Fruit fly (Drosophila melanogaster): ENCODE measurements around the gene CG33635.
A peak's percentile ranks its signal among the peaks of the same experiment; 100 is the strongest.

Gene CG33635

dm6 chr2L:160581-161452 is 2.4 kb upstream of the CG33635 start (continued):
- no peak for TF ChIP-seq CG6654 (GFP tag; optimal IDR thresholded peaks at IDR 0.05)
- TF ChIP-seq shn (GFP tag; optimal IDR thresholded peaks at IDR 0.05) = no peak
- TF ChIP-seq en (GFP tag; optimal IDR thresholded peaks at IDR 0.05) = peak; percentile 19
- no peak for TF ChIP-seq Sin3A (optimal IDR thresholded peaks at IDR 0.05)
- TF ChIP-seq Mes4 (GFP tag; optimal IDR thresholded peaks at IDR 0.05) = peak; percentile 40
- no peak for TF ChIP-seq sima (GFP tag; optimal IDR thresholded peaks at IDR 0.05)
- no peak for TF ChIP-seq CG12942 (GFP tag; optimal IDR thresholded peaks at IDR 0.05)
- TF ChIP-seq NfI (GFP tag; optimal IDR thresholded peaks at IDR 0.05) = peak; percentile 18
- TF ChIP-seq danr (GFP tag; IDR thresholded peaks at IDR 0.05) = no peak
- TF ChIP-seq CG13775 (GFP tag; optimal IDR thresholded peaks at IDR 0.05) = no peak
- peak; percentile 55 for TF ChIP-seq psq (GFP tag; optimal IDR thresholded peaks at IDR 0.05)
- TF ChIP-seq CG7928 (GFP tag; optimal IDR thresholded peaks at IDR 0.05) = no peak
- peak; percentile 99 for TF ChIP-seq pros (GFP tag; optimal IDR thresholded peaks at IDR 0.05)
- TF ChIP-seq Doc3 (GFP tag; IDR thresholded peaks at IDR 0.05; ENCODE audit: partially characterized antibody) = no peak
- no peak for TF ChIP-seq CG33557 (GFP tag; optimal IDR thresholded peaks at IDR 0.05)
- TF ChIP-seq CG11560 (tag; IDR thresholded peaks at IDR 0.05) = no peak
- TF ChIP-seq BEAF-32 (GFP tag; optimal IDR thresholded peaks at IDR 0.05) = no peak
- TF ChIP-seq CG6791 (GFP tag; IDR thresholded peaks at IDR 0.05; ENCODE audit: partially characterized antibody) = no peak
- TF ChIP-seq slp2 (GFP tag; optimal IDR thresholded peaks at IDR 0.05) = no peak
- no peak for TF ChIP-seq sens-2 (GFP tag; IDR thresholded peaks at IDR 0.05)
- no peak for TF ChIP-seq CG9609 (GFP tag; optimal IDR thresholded peaks at IDR 0.05)
- TF ChIP-seq CG6254 (GFP tag; optimal IDR thresholded peaks at IDR 0.05) = peak; percentile 85
- TF ChIP-seq chn (GFP tag; optimal IDR thresholded peaks at IDR 0.05) = peak; percentile 24
- TF ChIP-seq cas (GFP tag; IDR thresholded peaks at IDR 0.05) = no peak
- no peak for TF ChIP-seq Atf6 (GFP tag; IDR thresholded peaks at IDR 0.05)
- TF ChIP-seq CG4820 (GFP tag; optimal IDR thresholded peaks at IDR 0.05) = no peak
- no peak for TF ChIP-seq Lim3 (GFP tag; IDR thresholded peaks at IDR 0.05)
- peak in 1 of 2 experiments; percentile 36 for TF ChIP-seq Eip74EF (GFP tag; optimal IDR thresholded peaks at IDR 0.05)
- no peak for TF ChIP-seq Adf1 (GFP tag; IDR thresholded peaks at IDR 0.05)
- peak in 1 of 2 experiments; percentile 27 for TF ChIP-seq insv (GFP tag; optimal IDR thresholded peaks at IDR 0.05)
- peak; percentile 13 for TF ChIP-seq CG12659 (GFP tag; optimal IDR thresholded peaks at IDR 0.05)
- TF ChIP-seq Ets97D (GFP tag; optimal IDR thresholded peaks at IDR 0.05) = no peak
- TF ChIP-seq CG17802 (tag; optimal IDR thresholded peaks at IDR 0.05) = no peak
- peak; percentile 62 for TF ChIP-seq CG10147 (GFP tag; optimal IDR thresholded peaks at IDR 0.05)
- TF ChIP-seq HmgD (GFP tag; optimal IDR thresholded peaks at IDR 0.05) = peak; percentile 7
- no peak for TF ChIP-seq fu2 (GFP tag; optimal IDR thresholded peaks at IDR 0.05)
- TF ChIP-seq Bgb (GFP tag; IDR thresholded peaks at IDR 0.05; ENCODE audit: partially characterized antibody) = no peak
- TF ChIP-seq CG6689 (GFP tag; IDR thresholded peaks at IDR 0.05) = no peak
- no peak for TF ChIP-seq CG9876 (GFP tag; optimal IDR thresholded peaks at IDR 0.05)
- no peak for TF ChIP-seq Oli (tag; optimal IDR thresholded peaks at IDR 0.05)
- TF ChIP-seq caup (GFP tag; optimal IDR thresholded peaks at IDR 0.05; ENCODE audit: severe bottlenecking) = peak; percentile 48
- TF ChIP-seq otp (GFP tag; IDR thresholded peaks at IDR 0.05) = no peak
- peak; percentile 88 for TF ChIP-seq gro (GFP tag; optimal IDR thresholded peaks at IDR 0.05)
- no peak for TF ChIP-seq CTCF (GFP tag; optimal IDR thresholded peaks at IDR 0.05)
- no peak for TF ChIP-seq CG14050 (GFP tag; IDR thresholded peaks at IDR 0.05)
- TF ChIP-seq Awh (GFP tag; IDR thresholded peaks at IDR 0.05) = no peak
- no peak for TF ChIP-seq mam (GFP tag; optimal IDR thresholded peaks at IDR 0.05)
- no peak for TF ChIP-seq CG7963 (GFP tag; IDR thresholded peaks at IDR 0.05; ENCODE audit: partially characterized antibody)
- no peak for TF ChIP-seq zfh1 (GFP tag; IDR thresholded peaks at IDR 0.05)
- TF ChIP-seq CG7786 (GFP tag; optimal IDR thresholded peaks at IDR 0.05) = no peak
